Fruit fly (Drosophila melanogaster) whole organism, prepupa: Measurements from ENCODE around the gene CG10237.
A peak's percentile ranks its signal among the peaks of the same experiment; 100 is the strongest.

Experiments used
- Blimp-1 ChIP-seq: fragments of 200-800 bp; sonication (Bioruptor generic); optimal IDR thresholded peaks from 3 replicates; lab custom pipeline; 2017; ENCODE audit warnings: missing biosample characterization, missing genetic modification characterization, mild to moderate bottlenecking, moderate library complexity, missing genetic modification reagents
- CG10631 ChIP-seq: fragments of 200-800 bp; sonication (Bioruptor generic); optimal IDR thresholded peaks from 2 replicates; lab custom pipeline; 2016; ENCODE audit warnings: missing biosample characterization, missing genetic modification characterization
- CG10669 ChIP-seq: fragments of 200-800 bp; sonication (Bioruptor generic); optimal IDR thresholded peaks from 3 replicates; lab custom pipeline; 2018; ENCODE audit warnings: missing biosample characterization, mild to moderate bottlenecking, missing genetic modification characterization, moderate library complexity
- CG11294 ChIP-seq: fragments of 200-800 bp; sonication (Bioruptor generic); IDR thresholded peaks from 2 replicates; pipeline ENCODE4 v1.3.6; 2022; ENCODE audit warnings: missing biosample characterization, missing genetic modification characterization
- CG11762 ChIP-seq: fragments of 200-800 bp; sonication (Bioruptor generic); optimal IDR thresholded peaks from 3 replicates; lab custom pipeline; 2016; ENCODE audit warnings: missing biosample characterization, missing genetic modification characterization; ENCODE audit not compliant: insufficient read depth
- CG11902 ChIP-seq: fragments of 200-800 bp; sonication (Bioruptor generic); optimal IDR thresholded peaks from 3 replicates; lab custom pipeline; 2016; ENCODE audit warnings: missing biosample characterization, missing genetic modification characterization
- CG15336 ChIP-seq: fragments of 200-800 bp; sonication (Bioruptor generic); IDR thresholded peaks from 2 replicates; pipeline ENCODE4 v1.3.6; 2022; ENCODE audit warnings: missing biosample characterization, missing genetic modification characterization
- CG1621 ChIP-seq: fragments of 200-800 bp; sonication (Bioruptor generic); optimal IDR thresholded peaks from 3 replicates; lab custom pipeline; 2018; ENCODE audit warnings: missing biosample characterization, mild to moderate bottlenecking, missing genetic modification characterization
- CG16779 ChIP-seq: fragments of 200-800 bp; sonication (Bioruptor generic); optimal IDR thresholded peaks from 3 replicates; lab custom pipeline; 2017; ENCODE audit warnings: missing biosample characterization, mild to moderate bottlenecking, missing genetic modification characterization
- CG31627 ChIP-seq: fragments of 200-800 bp; sonication (Bioruptor generic); optimal IDR thresholded peaks from 3 replicates; lab custom pipeline; 2016; ENCODE audit warnings: missing biosample characterization, missing genetic modification characterization
- CG3919 ChIP-seq: fragments of 200-800 bp; sonication (Bioruptor generic); optimal IDR thresholded peaks from 3 replicates; lab custom pipeline; 2016; ENCODE audit warnings: missing biosample characterization, missing genetic modification characterization
- CG4318 ChIP-seq: fragments of 200-800 bp; sonication (Bioruptor generic); optimal IDR thresholded peaks from 3 replicates; lab custom pipeline; 2017; ENCODE audit warnings: missing biosample characterization, mild to moderate bottlenecking, missing genetic modification characterization
- CG6792 ChIP-seq: fragments of 200-800 bp; sonication (Bioruptor generic); optimal IDR thresholded peaks from 3 replicates; lab custom pipeline; 2016; ENCODE audit warnings: missing biosample characterization, missing genetic modification characterization
- CG6808 ChIP-seq: fragments of 200-800 bp; sonication (Bioruptor generic); optimal IDR thresholded peaks from 3 replicates; lab custom pipeline; 2017; ENCODE audit warnings: missing biosample characterization, missing genetic modification characterization, mild to moderate bottlenecking, moderate library complexity, missing genetic modification reagents
- CG6854 ChIP-seq: fragments of 200-800 bp; sonication (Bioruptor generic); optimal IDR thresholded peaks from 2 replicates; lab custom pipeline; 2017; ENCODE audit warnings: missing biosample characterization, mild to moderate bottlenecking, missing genetic modification characterization
- CG8119 ChIP-seq: fragments of 200-800 bp; sonication (Bioruptor generic); IDR thresholded peaks from 3 replicates; pipeline ENCODE4 v1.3.6; 2022; ENCODE audit warnings: missing biosample characterization, missing genetic modification characterization
- CG8319 ChIP-seq: fragments of 200-800 bp; sonication (Bioruptor generic); optimal IDR thresholded peaks from 3 replicates; lab custom pipeline; 2016; ENCODE audit warnings: missing biosample characterization, missing genetic modification characterization
- CG8632 ChIP-seq: fragments of 200-800 bp; sonication (Bioruptor generic); optimal IDR thresholded peaks from 3 replicates; lab custom pipeline; 2016; ENCODE audit warnings: missing biosample characterization, missing genetic modification characterization
- CG9139 ChIP-seq: fragments of 200-800 bp; sonication (Bioruptor generic); optimal IDR thresholded peaks from 3 replicates; lab custom pipeline; 2017; ENCODE audit warnings: missing biosample characterization, mild to moderate bottlenecking, missing genetic modification characterization
- Eip75B ChIP-seq: fragments of 200-800 bp; sonication (Bioruptor generic); optimal IDR thresholded peaks from 3 replicates; lab custom pipeline; 2016; ENCODE audit warnings: missing biosample characterization, missing genetic modification characterization
- Eip78C ChIP-seq: fragments of 200-800 bp; sonication (Bioruptor generic); peaks from one replicate; lab custom pipeline; 2016; ENCODE audit warnings: missing biosample characterization, missing genetic modification characterization
- Ets21C ChIP-seq: fragments of 200-800 bp; sonication (Bioruptor generic); optimal IDR thresholded peaks from 3 replicates; lab custom pipeline; 2016; ENCODE audit warnings: missing biosample characterization, missing genetic modification characterization
- Gug ChIP-seq: fragments of 200-800 bp; sonication (Bioruptor generic); IDR thresholded peaks from 2 replicates; pipeline ENCODE4 v1.3.6; 2022; ENCODE audit warnings: missing biosample characterization, missing genetic modification characterization
- Hr38 ChIP-seq: sonication (Bioruptor generic); optimal IDR thresholded peaks from 2 replicates; lab custom pipeline; 2016; ENCODE audit warnings: missing biosample characterization, missing genetic modification characterization
- Met ChIP-seq: fragments of 200-800 bp; sonication (Bioruptor generic); optimal IDR thresholded peaks from 3 replicates; lab custom pipeline; 2016; ENCODE audit warnings: missing biosample characterization, missing genetic modification characterization
- OdsH ChIP-seq: fragments of 200-800 bp; sonication (Bioruptor generic); optimal IDR thresholded peaks from 3 replicates; lab custom pipeline; 2016; ENCODE audit warnings: missing biosample characterization, missing genetic modification characterization
- Smox ChIP-seq: fragments of 200-800 bp; sonication (Bioruptor generic); optimal IDR thresholded peaks from 3 replicates; lab custom pipeline; 2016; ENCODE audit warnings: missing biosample characterization, missing genetic modification characterization
- Sox102F ChIP-seq: fragments of 200-800 bp; sonication (Bioruptor generic); optimal IDR thresholded peaks from 2 replicates; lab custom pipeline; 2016; ENCODE audit warnings: missing biosample characterization, mild to moderate bottlenecking, missing genetic modification characterization
- Sox14 ChIP-seq: fragments of 200-800 bp; sonication (Bioruptor generic); optimal IDR thresholded peaks from 3 replicates; lab custom pipeline; 2016; ENCODE audit warnings: missing biosample characterization, missing genetic modification characterization
- acj6 ChIP-seq: fragments of 200-800 bp; sonication (Bioruptor generic); optimal IDR thresholded peaks from 3 replicates; lab custom pipeline; 2016; ENCODE audit warnings: missing biosample characterization, missing genetic modification characterization
- cyc ChIP-seq: fragments of 200-800 bp; sonication (Bioruptor generic); optimal IDR thresholded peaks from 3 replicates; lab custom pipeline; 2016; ENCODE audit warnings: missing biosample characterization, missing genetic modification characterization
- dac ChIP-seq: fragments of 200-800 bp; sonication (Bioruptor generic); optimal IDR thresholded peaks from 2 replicates; lab custom pipeline; 2017; ENCODE audit warnings: missing biosample characterization, mild to moderate bottlenecking, missing genetic modification characterization
- dsx ChIP-seq: fragments of 200-800 bp; optimal IDR thresholded peaks from 3 replicates; lab custom pipeline; 2019; ENCODE audit warnings: missing biosample characterization, mild to moderate bottlenecking, missing genetic modification characterization, moderate library complexity; ENCODE audit not compliant: poor library complexity, severe bottlenecking
- esn ChIP-seq: fragments of 200-800 bp; sonication (Bioruptor generic); optimal IDR thresholded peaks from 2 replicates; lab custom pipeline; 2016; ENCODE audit warnings: missing biosample characterization, mild to moderate bottlenecking, missing genetic modification characterization, moderate library complexity
- fd59A ChIP-seq: fragments of 200-800 bp; sonication (Bioruptor generic); optimal IDR thresholded peaks from 2 replicates; lab custom pipeline; 2017; ENCODE audit warnings: missing biosample characterization, mild to moderate bottlenecking, missing genetic modification characterization, missing genetic modification reagents
- fd85E ChIP-seq: fragments of 200-800 bp; sonication (Bioruptor generic); optimal IDR thresholded peaks from 3 replicates; lab custom pipeline; 2016; ENCODE audit warnings: missing biosample characterization, missing genetic modification characterization
- fkh ChIP-seq: fragments of 200-800 bp; sonication (Bioruptor generic); optimal IDR thresholded peaks from 3 replicates; lab custom pipeline; 2017; ENCODE audit warnings: missing biosample characterization, mild to moderate bottlenecking, missing genetic modification characterization, moderate library complexity
- lz ChIP-seq: fragments of 200-800 bp; sonication (Bioruptor generic); optimal IDR thresholded peaks from 3 replicates; lab custom pipeline; 2016; ENCODE audit warnings: missing biosample characterization, missing genetic modification characterization
- net ChIP-seq: fragments of 200-800 bp; sonication (Bioruptor generic); optimal IDR thresholded peaks from 3 replicates; lab custom pipeline; 2016; ENCODE audit warnings: missing biosample characterization, missing genetic modification characterization
- pdm3 ChIP-seq: fragments of 200-800 bp; sonication (Bioruptor generic); optimal IDR thresholded peaks from 3 replicates; lab custom pipeline; 2016; ENCODE audit warnings: missing biosample characterization, missing genetic modification characterization
- spab ChIP-seq: fragments of 200-800 bp; sonication (Bioruptor generic); optimal IDR thresholded peaks from 2 replicates; lab custom pipeline; 2017; ENCODE audit warnings: missing biosample characterization, mild to moderate bottlenecking, missing genetic modification characterization, missing genetic modification reagents
- ss ChIP-seq, 2 experiments: fragments of 200-800 bp; sonication (Bioruptor generic); optimal IDR thresholded peaks; 2 replicates in 1 of 2; 3 replicates in 1 of 2; lab custom pipeline; 2017 to 2018; ENCODE audit warnings: mild to moderate bottlenecking in 2 of 2, missing biosample characterization in 2 of 2, missing genetic modification characterization in 2 of 2, moderate library complexity in 1 of 2
- svp ChIP-seq: fragments of 200-800 bp; sonication (Bioruptor generic); peaks from one replicate; lab custom pipeline; 2016; ENCODE audit warnings: missing biosample characterization, missing genetic modification characterization
- topi ChIP-seq: fragments of 200-800 bp; sonication (Bioruptor generic); optimal IDR thresholded peaks from 3 replicates; lab custom pipeline; 2016; ENCODE audit warnings: missing biosample characterization, missing genetic modification characterization

The CG10237 gene

DNA sequence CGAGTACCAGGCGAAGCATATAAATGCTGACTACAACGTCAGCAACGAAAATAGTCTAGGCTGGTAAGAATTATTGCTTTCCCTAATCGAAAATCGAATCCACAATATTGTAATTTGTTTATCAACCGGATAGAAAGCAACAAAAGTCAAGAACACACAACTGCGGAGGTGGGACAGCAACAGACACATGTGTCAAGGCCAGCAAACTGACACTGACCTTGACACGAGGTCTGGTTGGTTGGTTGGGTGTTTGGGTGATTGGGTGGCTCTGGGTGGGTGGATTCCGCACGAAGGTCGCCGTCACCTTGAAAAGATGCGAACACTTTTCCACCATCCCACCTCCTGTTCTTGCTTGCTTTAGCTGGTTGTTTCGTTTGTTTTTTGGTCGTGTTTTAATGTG, 39.9 kb downstream of the CG10237 start:
- TF ChIP-seq cyc (GFP tag; lab: Kevin White, UChicago) (no peak), CG11294 (GFP tag; lab: Robert Waterston, UW) (no peak), CG8119 (GFP tag; lab: Robert Waterston, UW) (no peak), Sox102F (GFP tag; lab: Kevin White, UChicago) (no peak), net (GFP tag; lab: Kevin White, UChicago) (no peak)

DNA sequence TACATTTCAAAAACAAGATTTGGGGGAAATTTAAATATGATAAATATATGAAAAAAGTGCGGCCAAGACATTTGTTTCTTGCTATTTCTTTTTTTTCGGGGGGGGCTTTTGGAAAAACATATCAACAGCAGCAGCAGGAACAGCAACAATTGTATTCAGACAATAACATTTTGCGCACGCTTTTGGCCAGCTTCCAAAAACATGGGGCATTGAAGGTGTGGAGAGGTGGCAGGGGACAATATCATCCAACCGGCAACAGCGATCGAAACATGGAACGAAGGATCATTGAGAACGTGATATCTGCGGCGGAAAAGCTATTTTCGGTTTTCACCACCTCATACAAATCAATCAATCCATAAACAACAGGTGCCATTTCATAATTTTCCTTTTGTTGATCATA, 40.6 kb downstream of the CG10237 start:
- TF ChIP-seq CG8632 (GFP tag; lab: Kevin White, UChicago) = no peak
- no peak for TF ChIP-seq Sox102F (GFP tag; lab: Kevin White, UChicago)
- TF ChIP-seq CG10669 (GFP tag; lab: Kevin White, UChicago) = no peak

dm6 chr2L:19398317-19399234, 44.0 kb downstream of the CG10237 start, which contains the start of gene CG17544:
CG17544 (minus strand) TSS chr2L:19398493.
- TF ChIP-seq ss (GFP tag; optimal IDR thresholded peaks at IDR 0.05; lab: Kevin White, UChicago) (peak; percentile 75 to 77), CG9139 (peak; percentile 42), Blimp-1 (GFP tag; lab: Kevin White, UChicago) (peak; percentile 77), Gug (GFP tag; lab: Robert Waterston, UW) (peak; percentile 34; the same call in 1 of the 2 replicates), spab (GFP tag; lab: Kevin White, UChicago) (peak; percentile 77), CG1621 (tag; lab: Kevin White, UChicago) (peak; percentile 25), esn (peak; percentile 77), CG8319 (GFP tag; lab: Kevin White, UChicago) (peak; percentile 25), OdsH (peak; percentile 82), CG11294 (GFP tag; lab: Robert Waterston, UW) (peak; percentile 49; the same call in 1 of the 2 replicates), CG15336 (no peak; the same call in none of the 2 replicates), svp (peak; percentile 72), dsx (GFP tag; lab: Kevin White, UChicago) (peak; percentile 32), Met (GFP tag; lab: Kevin White, UChicago) (peak; percentile 69), CG10631 (GFP tag; lab: Kevin White, UChicago) (peak; percentile 90), fkh (peak; percentile 69), fd85E (GFP tag; lab: Kevin White, UChicago) (peak; percentile 5), Hr38 (GFP tag; lab: Kevin White, UChicago) (no peak), acj6 (peak; percentile 82), topi (GFP tag; lab: Kevin White, UChicago) (peak; percentile 22), Sox102F (GFP tag; lab: Kevin White, UChicago) (peak; percentile 38), CG6808 (GFP tag; lab: Kevin White, UChicago) (peak; percentile 79), lz (GFP tag; lab: Kevin White, UChicago) (peak; percentile 59), CG4318 (GFP tag; lab: Kevin White, UChicago) (peak; percentile 66), CG16779 (tag; lab: Kevin White, UChicago) (peak; percentile 79), Eip78C (GFP tag; lab: Kevin White, UChicago) (peak; percentile 82), pdm3 (GFP tag; lab: Kevin White, UChicago) (peak; percentile 54), CG11762 (GFP tag; lab: Kevin White, UChicago) (peak; percentile 64), CG6854 (GFP tag; lab: Kevin White, UChicago) (peak; percentile 56), Smox (GFP tag; lab: Kevin White, UChicago) (peak; percentile 18), Eip75B (peak; percentile 47), Ets21C (GFP tag; lab: Kevin White, UChicago) (peak; percentile 61), net (GFP tag; lab: Kevin White, UChicago) (peak; percentile 54), fd59A (GFP tag; lab: Kevin White, UChicago) (peak; percentile 28), CG3919 (GFP tag; lab: Kevin White, UChicago) (peak; percentile 50), CG11902 (GFP tag; lab: Kevin White, UChicago) (peak; percentile 28), CG31627 (GFP tag; lab: Kevin White, UChicago) (peak; percentile 56), CG10669 (GFP tag; lab: Kevin White, UChicago) (peak; percentile 71), Sox14 (peak; percentile 40), dac (GFP tag; lab: Kevin White, UChicago) (peak; percentile 2), CG6792 (peak; percentile 67)
